Worm (Caenorhabditis elegans): ENCODE measurements around the gene him-3.

him-3 gene

DNA sequence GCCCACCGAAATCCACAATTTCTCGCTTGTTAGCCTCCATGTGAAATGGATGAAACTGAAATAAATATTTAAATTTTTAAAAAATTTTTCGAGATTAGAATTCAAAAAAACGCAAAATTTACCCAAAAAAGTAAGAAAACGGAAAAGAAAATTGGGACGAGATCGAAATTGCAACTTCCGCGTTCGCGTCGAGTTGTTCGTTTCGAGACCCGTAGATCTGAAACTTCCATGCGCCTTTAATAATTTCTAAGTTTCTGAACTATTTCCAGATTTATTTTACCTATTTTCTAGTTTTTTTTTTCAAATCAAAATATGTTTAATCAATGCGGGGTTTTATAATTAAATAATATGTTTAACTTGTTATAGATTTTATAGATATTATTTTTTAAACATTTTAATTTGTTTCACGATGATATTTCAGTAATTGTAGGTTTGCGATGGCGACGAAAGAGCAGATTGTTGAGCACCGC, at the start of gene him-3, which contains the start of gene pgl-1:
TSS of gene him-3 (plus strand) at position 420 of the 470 bp plus-strand sequence.
TSS of gene pgl-1 (minus strand) at position 230 of the 470 bp plus-strand sequence.
- no peak for TF ChIP-seq tab-1 (GFP tag; IDR thresholded peaks at IDR 0.05)
- TF ChIP-seq med-1 (GFP tag; optimal IDR thresholded peaks at IDR 0.05; ENCODE audit: insufficient read depth) = no peak
- TF ChIP-seq ztf-29 (GFP tag; IDR thresholded peaks at IDR 0.05) = no peak
- no peak for TF ChIP-seq cog-1 (tag; optimal IDR thresholded peaks at IDR 0.05)
- no peak for TF ChIP-seq flt-1 (GFP tag; IDR thresholded peaks at IDR 0.05)
- no peak for TF ChIP-seq klf-2 (GFP tag; conservative IDR thresholded peaks at IDR 0.05)
- no peak for TF ChIP-seq T22C8.4 (GFP tag; IDR thresholded peaks at IDR 0.05)
- TF ChIP-seq ref-1 (GFP tag; conservative IDR thresholded peaks at IDR 0.05) = no peak
- TF ChIP-seq ztf-23 (GFP tag; IDR thresholded peaks at IDR 0.05) = no peak

- no peak for TF ChIP-seq ztf-29 (GFP tag; IDR thresholded peaks at IDR 0.05)
- no peak for TF ChIP-seq ref-1 (GFP tag; conservative IDR thresholded peaks at IDR 0.05)
- no peak for TF ChIP-seq flt-1 (GFP tag; IDR thresholded peaks at IDR 0.05)
- TF ChIP-seq cog-1 (tag; optimal IDR thresholded peaks at IDR 0.05) = no peak
- no peak for TF ChIP-seq klf-2 (GFP tag; conservative IDR thresholded peaks at IDR 0.05)
- no peak for TF ChIP-seq tab-1 (GFP tag; IDR thresholded peaks at IDR 0.05)
- TF ChIP-seq ztf-23 (GFP tag; IDR thresholded peaks at IDR 0.05) = no peak
- no peak for TF ChIP-seq T22C8.4 (GFP tag; IDR thresholded peaks at IDR 0.05)
- no peak for TF ChIP-seq med-1 (GFP tag; optimal IDR thresholded peaks at IDR 0.05; ENCODE audit: insufficient read depth)
These were observed 48.9 kb upstream of the him-3 start, which contains the start of gene cest-6 for ce11 chrIV:6928417-6928816. TSS of gene cest-6 (minus strand) at chrIV:6928517.

ce11 chrIV:6937548-6937947, 39.8 kb upstream of the him-3 start, which contains the start of gene npr-12:
TSS of gene npr-12 (minus strand) at chrIV:6937648.
- no peak for TF ChIP-seq flt-1 (GFP tag; IDR thresholded peaks at IDR 0.05)
- no peak for TF ChIP-seq cog-1 (tag; optimal IDR thresholded peaks at IDR 0.05)
- TF ChIP-seq T22C8.4 (GFP tag; IDR thresholded peaks at IDR 0.05) = no peak
- TF ChIP-seq med-1 (GFP tag; optimal IDR thresholded peaks at IDR 0.05; ENCODE audit: insufficient read depth) = no peak
- TF ChIP-seq tab-1 (GFP tag; IDR thresholded peaks at IDR 0.05) = no peak
- no peak for TF ChIP-seq ztf-23 (GFP tag; IDR thresholded peaks at IDR 0.05)

DNA sequence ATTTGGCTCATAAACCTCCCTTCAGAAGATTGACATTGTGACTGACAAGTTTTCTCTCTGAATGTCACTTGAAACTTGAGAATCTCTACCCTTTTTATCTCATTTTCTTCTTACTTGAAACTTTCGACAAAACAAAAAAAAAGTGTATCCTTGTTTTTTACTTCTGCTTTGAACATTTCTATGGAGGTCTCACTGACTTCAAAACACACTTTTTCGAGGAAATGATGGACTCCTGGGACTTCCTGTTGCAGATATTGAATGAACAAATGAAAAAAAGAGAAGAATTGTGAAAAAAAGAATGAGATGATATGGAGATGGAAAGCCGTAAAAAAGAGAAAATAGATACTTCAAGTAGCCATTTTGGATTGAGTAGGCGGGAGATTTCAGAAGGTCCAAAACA, 36.2 kb upstream of the him-3 start:
- TF ChIP-seq ref-1 (GFP tag; conservative IDR thresholded peaks at IDR 0.05) (no peak), T22C8.4 (GFP tag; IDR thresholded peaks at IDR 0.05) (no peak), klf-2 (GFP tag; conservative IDR thresholded peaks at IDR 0.05) (no peak), ztf-23 (GFP tag; IDR thresholded peaks at IDR 0.05) (no peak), ztf-29 (GFP tag; IDR thresholded peaks at IDR 0.05) (no peak), cog-1 (tag; optimal IDR thresholded peaks at IDR 0.05) (no peak), med-1 (GFP tag; optimal IDR thresholded peaks at IDR 0.05; ENCODE audit: insufficient read depth) (no peak), tab-1 (GFP tag; IDR thresholded peaks at IDR 0.05) (no peak), flt-1 (GFP tag; IDR thresholded peaks at IDR 0.05) (no peak)

DNA sequence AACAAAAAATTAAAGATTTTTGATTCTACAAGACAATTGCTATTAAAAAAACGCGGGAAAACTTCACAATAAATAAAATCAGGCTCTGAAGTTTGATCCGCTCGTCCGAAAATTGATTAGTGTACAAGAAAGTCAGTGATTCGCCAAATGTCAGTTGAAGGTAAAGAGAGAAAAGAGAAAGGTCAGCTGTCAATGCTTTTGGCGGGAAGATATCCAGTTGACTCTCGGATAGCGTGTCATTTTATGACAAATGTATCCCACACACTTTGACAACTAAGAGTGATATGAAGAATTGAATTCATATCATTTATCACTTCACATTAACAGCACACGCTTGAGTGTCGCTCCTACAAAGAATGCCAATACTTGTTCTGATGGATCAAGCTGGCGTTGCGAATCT, 30.5 kb upstream of the him-3 start:
- TF ChIP-seq ztf-29 (GFP tag; IDR thresholded peaks at IDR 0.05) = no peak
- TF ChIP-seq klf-2 (GFP tag; conservative IDR thresholded peaks at IDR 0.05) = no peak

- TF ChIP-seq ztf-29 (GFP tag; IDR thresholded peaks at IDR 0.05) = no peak
- TF ChIP-seq ref-1 (GFP tag; conservative IDR thresholded peaks at IDR 0.05) = no peak
- TF ChIP-seq tab-1 (GFP tag; IDR thresholded peaks at IDR 0.05) = no peak
- no peak for TF ChIP-seq ztf-23 (GFP tag; IDR thresholded peaks at IDR 0.05)
These were observed 26.0 kb upstream of the him-3 start for ce11 chrIV:6951259-6951658.

ce11 chrIV:6954682-6955081, 22.6 kb upstream of the him-3 start:
- TF ChIP-seq T22C8.4 (GFP tag; IDR thresholded peaks at IDR 0.05) (no peak), ref-1 (GFP tag; conservative IDR thresholded peaks at IDR 0.05) (no peak), flt-1 (GFP tag; IDR thresholded peaks at IDR 0.05) (no peak), klf-2 (GFP tag; conservative IDR thresholded peaks at IDR 0.05) (no peak), ztf-29 (GFP tag; IDR thresholded peaks at IDR 0.05) (no peak), ztf-23 (GFP tag; IDR thresholded peaks at IDR 0.05) (no peak), med-1 (GFP tag; optimal IDR thresholded peaks at IDR 0.05; ENCODE audit: insufficient read depth) (no peak), tab-1 (GFP tag; IDR thresholded peaks at IDR 0.05) (no peak), cog-1 (tag; optimal IDR thresholded peaks at IDR 0.05) (no peak)

DNA sequence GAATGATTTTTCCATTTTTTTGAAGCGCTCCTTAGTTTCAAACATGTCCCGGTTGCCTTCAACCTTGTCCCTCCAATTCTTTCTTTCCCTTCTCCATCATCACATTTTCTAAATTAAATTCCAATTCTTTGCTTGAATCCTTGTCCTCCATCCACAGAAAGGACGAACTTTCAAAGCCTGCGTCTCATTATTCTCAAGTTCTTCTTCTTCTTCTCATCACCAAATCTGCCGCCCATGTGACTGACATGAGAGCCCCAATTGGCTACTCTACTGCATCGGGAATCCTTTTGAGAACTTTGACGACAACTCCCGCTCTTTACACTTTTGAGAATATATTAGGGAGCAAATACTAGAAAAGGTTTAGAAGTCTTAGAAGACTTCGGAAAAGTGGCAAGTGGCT, 20.6 kb upstream of the him-3 start:
- TF ChIP-seq T22C8.4 (GFP tag; IDR thresholded peaks at IDR 0.05) (no peak), klf-2 (GFP tag; conservative IDR thresholded peaks at IDR 0.05) (no peak), med-1 (GFP tag; optimal IDR thresholded peaks at IDR 0.05; ENCODE audit: insufficient read depth) (no peak), ref-1 (GFP tag; conservative IDR thresholded peaks at IDR 0.05) (no peak), ztf-29 (GFP tag; IDR thresholded peaks at IDR 0.05) (no peak), tab-1 (GFP tag; IDR thresholded peaks at IDR 0.05) (no peak), flt-1 (GFP tag; IDR thresholded peaks at IDR 0.05) (no peak), ztf-23 (GFP tag; IDR thresholded peaks at IDR 0.05) (no peak)

DNA sequence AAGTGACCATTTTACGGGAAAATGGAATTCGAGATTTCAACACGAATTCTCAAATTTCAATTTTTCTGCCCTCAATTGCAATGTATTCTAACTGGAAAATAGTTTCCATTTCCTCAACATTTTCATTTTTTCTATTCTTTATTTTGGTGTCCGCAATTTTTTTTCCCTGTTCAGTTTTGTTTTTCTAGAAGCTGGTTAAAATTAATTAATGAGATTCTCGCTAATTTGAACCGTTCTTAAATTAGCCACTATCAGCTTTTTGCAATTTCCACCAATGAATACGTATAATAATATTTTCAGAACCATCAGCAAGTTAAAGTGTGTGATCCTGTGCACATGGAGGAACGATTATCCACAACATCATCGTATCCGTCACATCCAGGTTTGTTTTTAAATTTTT, 20.0 kb upstream of the him-3 start, which contains the start of gene jnk-1:
TSS of gene jnk-1 (plus strand) at position 301 of the 400 bp plus-strand sequence.
- TF ChIP-seq klf-2 (GFP tag; conservative IDR thresholded peaks at IDR 0.05) (no peak), flt-1 (GFP tag; IDR thresholded peaks at IDR 0.05) (no peak), ztf-23 (GFP tag; IDR thresholded peaks at IDR 0.05) (no peak), ref-1 (GFP tag; conservative IDR thresholded peaks at IDR 0.05) (no peak), cog-1 (tag; optimal IDR thresholded peaks at IDR 0.05) (no peak), med-1 (GFP tag; optimal IDR thresholded peaks at IDR 0.05; ENCODE audit: insufficient read depth) (no peak)

- TF ChIP-seq ztf-29 (GFP tag; IDR thresholded peaks at IDR 0.05) (no peak), tab-1 (GFP tag; IDR thresholded peaks at IDR 0.05) (no peak), med-1 (GFP tag; optimal IDR thresholded peaks at IDR 0.05; ENCODE audit: insufficient read depth) (no peak), klf-2 (GFP tag; conservative IDR thresholded peaks at IDR 0.05) (no peak), ref-1 (GFP tag; conservative IDR thresholded peaks at IDR 0.05) (no peak), flt-1 (GFP tag; IDR thresholded peaks at IDR 0.05) (no peak), T22C8.4 (GFP tag; IDR thresholded peaks at IDR 0.05) (no peak), ztf-23 (GFP tag; IDR thresholded peaks at IDR 0.05) (no peak), cog-1 (tag; optimal IDR thresholded peaks at IDR 0.05) (no peak)
These were observed 18.6 kb upstream of the him-3 start for ce11 chrIV:6958696-6959095.

Data from whole organism, midembryonic.